Fruit fly (Drosophila melanogaster) whole organism, embryonic: ENCODE results near the gene Atg12.

Experiments used
- CG18599 ChIP-seq: fragments of 200-800 bp; sonication (Bioruptor generic); optimal IDR thresholded peaks from 3 replicates; lab custom pipeline; 2017; ENCODE audit warnings: missing biosample characterization, missing genetic modification characterization, mild to moderate bottlenecking, moderate library complexity, missing genetic modification reagents
- CG7556 ChIP-seq: fragments of 200-800 bp; sonication (Bioruptor generic); optimal IDR thresholded peaks from 2 replicates; lab custom pipeline; 2017; ENCODE audit warnings: missing biosample characterization, mild to moderate bottlenecking, missing genetic modification characterization
- CG8281 ChIP-seq: fragments of 200-800 bp; sonication (Bioruptor generic); optimal IDR thresholded peaks from 2 replicates; lab custom pipeline; 2018; ENCODE audit warnings: missing biosample characterization, mild to moderate bottlenecking, missing genetic modification characterization, moderate library complexity
- Dp ChIP-seq: fragments of 200-800 bp; sonication (Bioruptor generic); optimal IDR thresholded peaks from 2 replicates; lab custom pipeline; 2018; ENCODE audit warnings: missing biosample characterization, mild to moderate bottlenecking, missing genetic modification characterization, moderate library complexity
- MESR4 ChIP-seq: fragments of 200-800 bp; sonication (Bioruptor generic); optimal IDR thresholded peaks from 2 replicates; lab custom pipeline; 2018; ENCODE audit warnings: missing biosample characterization, mild to moderate bottlenecking, missing genetic modification characterization, moderate library complexity
- ab ChIP-seq: fragments of 200-800 bp; sonication (Bioruptor generic); optimal IDR thresholded peaks from 2 replicates; lab custom pipeline; 2016; ENCODE audit warnings: missing biosample characterization, missing genetic modification characterization
- pita ChIP-seq: fragments of 200-800 bp; sonication (Bioruptor generic); optimal IDR thresholded peaks from 2 replicates; lab custom pipeline; 2017; ENCODE audit warnings: missing biosample characterization, mild to moderate bottlenecking, missing genetic modification characterization
- sim ChIP-seq: fragments of 200-800 bp; sonication (Bioruptor generic); IDR thresholded peaks from 2 replicates; pipeline ENCODE4 v1.3.6; 2022; ENCODE audit warnings: missing biosample characterization, missing genetic modification characterization
- toy ChIP-seq: fragments of 200-800 bp; sonication (Bioruptor generic); IDR thresholded peaks from 2 replicates; pipeline ENCODE4 v1.3.6; 2022; ENCODE audit warnings: missing biosample characterization, missing genetic modification characterization

DNA sequence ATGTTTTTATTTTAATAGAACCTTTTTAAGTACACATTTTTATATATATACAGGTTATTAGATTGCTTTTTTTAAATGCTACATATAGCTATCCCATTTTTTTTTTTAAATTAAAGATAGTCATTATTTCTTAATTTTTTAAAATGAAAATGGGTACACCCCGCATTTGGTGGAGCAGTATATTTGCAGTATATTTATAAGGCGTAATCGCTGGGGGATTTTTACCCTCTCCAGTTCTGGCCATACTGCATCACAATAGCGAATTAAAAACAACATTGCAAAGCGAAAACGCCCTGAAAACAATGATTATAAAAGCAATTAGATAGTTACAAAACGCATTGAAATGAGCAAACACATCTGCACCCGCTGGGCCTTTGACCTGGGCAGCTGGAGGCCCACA is 12.3 kb downstream of the Atg12 start, which contains the start of gene CG32099:
- TF ChIP-seq CG8281 (tag; lab: Kevin White, UChicago): no peak
- no peak for TF ChIP-seq Dp (GFP tag; lab: Kevin White, UChicago)
- TF ChIP-seq sim (GFP tag; lab: Robert Waterston, UW): no peak
- TF ChIP-seq CG18599 (GFP tag; lab: Kevin White, UChicago): no peak
- TF ChIP-seq toy (GFP tag; lab: Robert Waterston, UW): no peak
- no peak for TF ChIP-seq ab (GFP tag; lab: Kevin White, UChicago)
- no peak for TF ChIP-seq pita (GFP tag; lab: Kevin White, UChicago)
- no peak for TF ChIP-seq MESR4 (GFP tag; lab: Kevin White, UChicago)
- no peak for TF ChIP-seq CG7556 (GFP tag; lab: Kevin White, UChicago)
